Worm (Caenorhabditis elegans): Measurements from ENCODE around the gene bath-24.

DNA sequence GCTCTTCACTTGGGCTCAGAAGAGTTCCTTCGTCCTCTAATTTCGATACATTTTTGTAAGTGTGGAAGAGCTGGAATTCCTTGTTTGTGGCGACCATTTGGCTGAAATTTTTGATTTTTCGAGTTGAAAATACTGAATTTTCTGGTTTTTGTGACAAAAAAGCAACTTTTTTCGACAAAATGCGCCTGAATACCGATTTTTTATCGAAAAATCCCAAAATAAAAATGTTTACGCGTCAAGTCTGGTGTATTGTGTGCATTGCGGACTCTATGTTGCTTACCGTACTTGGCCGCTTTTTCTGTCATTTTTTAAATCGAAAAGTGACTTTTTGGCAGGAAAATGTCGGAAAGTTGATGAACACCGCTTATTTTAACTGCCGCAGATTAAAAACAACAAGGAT is 15.0 kb downstream of the bath-24 start, which contains the start of gene bath-3:
- no peak for TF ChIP-seq rec-8 (tag; optimal IDR thresholded peaks at IDR 0.05)
- TF ChIP-seq lin-35 (GFP tag; optimal IDR thresholded peaks at IDR 0.05): no peak
- no peak for TF ChIP-seq ceh-91 (GFP tag; IDR thresholded peaks at IDR 0.05)
- no peak for TF ChIP-seq snpc-3.4 (tag; optimal IDR thresholded peaks at IDR 0.05)
- TF ChIP-seq B0261.1 (tag; optimal IDR thresholded peaks at IDR 0.05): no peak
- no peak for TF ChIP-seq ceh-100 (GFP tag; IDR thresholded peaks at IDR 0.05)

All from whole organism, young adult.